Fruit fly (Drosophila melanogaster) whole organism, embryonic: ENCODE data around the gene CG12768.

Experiments used
- BEAF-32 ChIP-seq: fragments of 200-800 bp; sonication (Bioruptor generic); optimal IDR thresholded peaks from 3 replicates; lab custom pipeline; 2017; ENCODE audit warnings: missing biosample characterization, missing genetic modification characterization, mild to moderate bottlenecking, moderate library complexity, missing genetic modification reagents
- CG10209 ChIP-seq: fragments of 200-800 bp; sonication (Bioruptor generic); optimal IDR thresholded peaks from 3 replicates; lab custom pipeline; 2017; ENCODE audit warnings: missing biosample characterization, mild to moderate bottlenecking, missing genetic modification characterization, missing genetic modification reagents
- CG10366 ChIP-seq: fragments of 200-800 bp; sonication (Bioruptor generic); IDR thresholded peaks from 2 replicates; pipeline ENCODE4 v1.3.6; 2022; ENCODE audit warnings: missing biosample characterization, missing genetic modification characterization
- CG11723 ChIP-seq: fragments of 200-800 bp; sonication (Bioruptor generic); optimal IDR thresholded peaks from 2 replicates; lab custom pipeline; 2017; ENCODE audit warnings: missing biosample characterization, mild to moderate bottlenecking, missing genetic modification characterization
- CG12219 ChIP-seq: fragments of 200-800 bp; sonication (Bioruptor generic); optimal IDR thresholded peaks from 3 replicates; lab custom pipeline; 2018; ENCODE audit warnings: missing biosample characterization, mild to moderate bottlenecking, missing genetic modification characterization
- CG13296 ChIP-seq: fragments of 200-800 bp; sonication (Bioruptor generic); optimal IDR thresholded peaks from 3 replicates; lab custom pipeline; 2018; ENCODE audit warnings: missing biosample characterization, mild to moderate bottlenecking, missing genetic modification characterization
- CG15514 ChIP-seq: fragments of 200-800 bp; sonication (Bioruptor generic); optimal IDR thresholded peaks from 3 replicates; lab custom pipeline; 2017; ENCODE audit warnings: missing biosample characterization, missing genetic modification characterization, mild to moderate bottlenecking, moderate library complexity, missing genetic modification reagents
- CG16863 ChIP-seq: fragments of 200-800 bp; sonication (Bioruptor generic); optimal IDR thresholded peaks from 3 replicates; lab custom pipeline; 2016; ENCODE audit warnings: missing biosample characterization, missing genetic modification characterization
- CG18476 ChIP-seq: fragments of 200-800 bp; sonication (Bioruptor generic); optimal IDR thresholded peaks from 2 replicates; lab custom pipeline; 2016; ENCODE audit warnings: missing biosample characterization, mild to moderate bottlenecking, missing genetic modification characterization
- CG2712 ChIP-seq: fragments of 200-800 bp; optimal IDR thresholded peaks from 3 replicates; lab custom pipeline; 2019; ENCODE audit warnings: missing biosample characterization, mild to moderate bottlenecking, missing genetic modification characterization, moderate library complexity
- CG34422 ChIP-seq: fragments of 200-800 bp; sonication (Bioruptor generic); IDR thresholded peaks from 3 replicates; pipeline ENCODE4 v1.3.6; 2022; ENCODE audit warnings: missing biosample characterization, missing genetic modification characterization
- CG4424 ChIP-seq: fragments of 200-800 bp; sonication (Bioruptor generic); optimal IDR thresholded peaks from 3 replicates; lab custom pipeline; 2016; ENCODE audit warnings: missing biosample characterization, missing genetic modification characterization
- CG4617 ChIP-seq: fragments of 200-800 bp; sonication (Bioruptor generic); optimal IDR thresholded peaks from 3 replicates; lab custom pipeline; 2016; ENCODE audit warnings: missing biosample characterization, missing genetic modification characterization, borderline replicate concordance
- CG6175 ChIP-seq: fragments of 200-800 bp; sonication (Bioruptor generic); IDR thresholded peaks from 3 replicates; pipeline ENCODE4 v1.3.6; 2022; ENCODE audit warnings: missing biosample characterization, missing genetic modification characterization
- CG6689 ChIP-seq: fragments of 200-800 bp; sonication (Bioruptor generic); IDR thresholded peaks from 2 replicates; pipeline ENCODE4 v1.3.6; 2022; ENCODE audit warnings: missing biosample characterization, missing genetic modification characterization
- CG7745 ChIP-seq: fragments of 200-800 bp; sonication (Bioruptor generic); optimal IDR thresholded peaks from 2 replicates; lab custom pipeline; 2018; ENCODE audit warnings: missing biosample characterization, mild to moderate bottlenecking, missing genetic modification characterization, moderate library complexity
- CG8290 ChIP-seq, 3 experiments: fragments of 200-800 bp; sonication (Bioruptor generic); optimal IDR thresholded peaks; 2 replicates each; lab custom pipeline; 2016 to 2019; ENCODE audit warnings: missing biosample characterization in 3 of 3, missing genetic modification characterization in 3 of 3, mild to moderate bottlenecking in 2 of 3, moderate library complexity in 1 of 3
- CG8924 ChIP-seq: fragments of 200-800 bp; optimal IDR thresholded peaks from 3 replicates; lab custom pipeline; 2019; ENCODE audit warnings: missing biosample characterization, mild to moderate bottlenecking, missing genetic modification characterization, moderate library complexity
- CrebB ChIP-seq: fragments of 200-800 bp; sonication (Bioruptor generic); optimal IDR thresholded peaks from 3 replicates; lab custom pipeline; 2018; ENCODE audit warnings: missing biosample characterization, mild to moderate bottlenecking, missing genetic modification characterization
- Dad ChIP-seq: fragments of 200-800 bp; sonication (Bioruptor generic); optimal IDR thresholded peaks from 3 replicates; lab custom pipeline; 2016; ENCODE audit warnings: missing biosample characterization, missing genetic modification characterization
- E2f2 ChIP-seq: fragments of 200-800 bp; sonication (Bioruptor generic); IDR thresholded peaks from 2 replicates; pipeline ENCODE4 v1.3.6; 2022; ENCODE audit warnings: missing biosample characterization, missing genetic modification characterization
- Eip74EF ChIP-seq, 2 experiments: fragments of 200-800 bp in 1 of 2; fragments of >200 bp in 1 of 2; sonication (Bioruptor generic) in 1 of 2; optimal IDR thresholded peaks; 2 replicates each; lab custom pipeline; 2017 to 2019; ENCODE audit warnings: missing biosample characterization in 2 of 2, missing genetic modification characterization in 2 of 2, mild to moderate bottlenecking in 1 of 2, moderate library complexity in 1 of 2
- Gsc ChIP-seq: fragments of 200-800 bp; sonication (Bioruptor generic); IDR thresholded peaks from 2 replicates; pipeline ENCODE4 v1.3.6; 2022; ENCODE audit warnings: missing biosample characterization, missing genetic modification characterization
- H15 ChIP-seq: fragments of 200-800 bp; sonication (Bioruptor generic); IDR thresholded peaks from 3 replicates; pipeline ENCODE4 v1.3.6; 2022; ENCODE audit warnings: missing biosample characterization, missing genetic modification characterization
- Jarid2 ChIP-seq: fragments of 200-800 bp; sonication (Bioruptor generic); optimal IDR thresholded peaks from 3 replicates; lab custom pipeline; 2017; ENCODE audit warnings: mild to moderate bottlenecking, missing biosample characterization, missing genetic modification reagents, missing genetic modification characterization
- MBD-R2 ChIP-seq: fragments of 200-800 bp; sonication (Bioruptor generic); IDR thresholded peaks from 2 replicates; pipeline ENCODE4 v1.3.6; 2022; ENCODE audit warnings: missing biosample characterization, missing genetic modification characterization
- NK7.1 ChIP-seq: fragments of 200-800 bp; sonication (Bioruptor generic); optimal IDR thresholded peaks from 3 replicates; lab custom pipeline; 2016; ENCODE audit warnings: missing biosample characterization, missing genetic modification characterization
- Optix ChIP-seq: fragments of 200-800 bp; sonication (Bioruptor generic); IDR thresholded peaks from 3 replicates; pipeline ENCODE4 v1.3.6; 2022; ENCODE audit warnings: missing biosample characterization, missing genetic modification characterization
- Usf ChIP-seq: fragments of 200-800 bp; sonication (Bioruptor generic); optimal IDR thresholded peaks from 2 replicates; lab custom pipeline; 2017; ENCODE audit warnings: missing genotype, missing biosample characterization, missing genetic modification characterization
- al ChIP-seq: fragments of 200-800 bp; sonication (Bioruptor generic); IDR thresholded peaks from 2 replicates; pipeline ENCODE4 v1.3.6; 2022; ENCODE audit warnings: missing biosample characterization, missing genetic modification characterization
- aop ChIP-seq: fragments of 200-800 bp; sonication (Bioruptor generic); IDR thresholded peaks from 2 replicates; pipeline ENCODE4 v1.3.6; 2022; ENCODE audit warnings: missing biosample characterization, missing genetic modification characterization
- bowl ChIP-seq: fragments of 200-800 bp; sonication (Bioruptor generic); IDR thresholded peaks from 2 replicates; pipeline ENCODE4 v1.3.6; 2022; ENCODE audit warnings: missing biosample characterization, missing genetic modification characterization
- caup ChIP-seq: fragments of 200-800 bp; sonication (Bioruptor generic); optimal IDR thresholded peaks from 3 replicates; lab custom pipeline; 2017; ENCODE audit warnings: missing biosample characterization, mild to moderate bottlenecking, missing genetic modification characterization, moderate library complexity; ENCODE audit not compliant: severe bottlenecking
- chinmo ChIP-seq: fragments of 200-800 bp; sonication (Bioruptor generic); IDR thresholded peaks from 4 replicates; pipeline ENCODE4 v1.3.6; 2022; ENCODE audit warnings: missing biosample characterization, missing genetic modification characterization; ENCODE audit not compliant: partially characterized antibody
- cwo ChIP-seq: fragments of 200-800 bp; sonication (Bioruptor generic); optimal IDR thresholded peaks from 3 replicates; lab custom pipeline; 2017; ENCODE audit warnings: missing biosample characterization, missing genetic modification characterization, mild to moderate bottlenecking, moderate library complexity, missing genetic modification reagents
- fu2 ChIP-seq: fragments of 200-800 bp; sonication (Bioruptor generic); optimal IDR thresholded peaks from 2 replicates; lab custom pipeline; 2016; ENCODE audit warnings: missing biosample characterization, missing genetic modification characterization
- gfzf ChIP-seq: fragments of 200-800 bp; sonication (Bioruptor generic); optimal IDR thresholded peaks from 2 replicates; lab custom pipeline; 2016; ENCODE audit warnings: missing biosample characterization, mild to moderate bottlenecking, missing genetic modification characterization, moderate library complexity
- klu ChIP-seq: fragments of 200-800 bp; sonication (Bioruptor generic); IDR thresholded peaks from 2 replicates; pipeline ENCODE4 v1.3.6; 2022; ENCODE audit warnings: missing biosample characterization, missing genetic modification characterization
- knrl ChIP-seq: fragments of 200-800 bp; sonication (Bioruptor generic); IDR thresholded peaks from 3 replicates; pipeline ENCODE4 v1.3.6; 2022; ENCODE audit warnings: missing biosample characterization, missing genetic modification characterization; ENCODE audit not compliant: partially characterized antibody
- nerfin-1 ChIP-seq: fragments of 200-800 bp; sonication (Bioruptor generic); optimal IDR thresholded peaks from 3 replicates; lab custom pipeline; 2019; ENCODE audit warnings: missing biosample characterization, mild to moderate bottlenecking, missing genetic modification characterization, moderate library complexity
- rib ChIP-seq: fragments of 200-800 bp; sonication (Bioruptor generic); IDR thresholded peaks from 2 replicates; pipeline ENCODE4 v1.3.6; 2022; ENCODE audit warnings: missing biosample characterization, missing genetic modification characterization
- sna ChIP-seq: fragments of 200-800 bp; sonication (Bioruptor generic); IDR thresholded peaks from 2 replicates; pipeline ENCODE4 v1.3.6; 2022; ENCODE audit warnings: missing biosample characterization, missing genetic modification characterization; ENCODE audit not compliant: partially characterized antibody
- sob ChIP-seq: fragments of 200-800 bp; sonication (Bioruptor generic); IDR thresholded peaks from 2 replicates; pipeline ENCODE4 v1.3.6; 2022; ENCODE audit warnings: missing biosample characterization, missing genetic modification characterization
- sqz ChIP-seq: fragments of 200-800 bp; sonication (Bioruptor generic); optimal IDR thresholded peaks from 3 replicates; lab custom pipeline; 2018; ENCODE audit warnings: missing biosample characterization, mild to moderate bottlenecking, missing genetic modification characterization
- tin ChIP-seq: fragments of 200-800 bp; sonication (Bioruptor generic); optimal IDR thresholded peaks from 3 replicates; lab custom pipeline; 2016; ENCODE audit warnings: missing biosample characterization, missing genetic modification characterization
- toy ChIP-seq: fragments of 200-800 bp; sonication (Bioruptor generic); IDR thresholded peaks from 2 replicates; pipeline ENCODE4 v1.3.6; 2022; ENCODE audit warnings: missing biosample characterization, missing genetic modification characterization
- vnd ChIP-seq: fragments of 200-800 bp; sonication (Bioruptor generic); IDR thresholded peaks from 3 replicates; pipeline ENCODE4 v1.3.6; 2022; ENCODE audit warnings: missing biosample characterization, missing genetic modification characterization; ENCODE audit not compliant: partially characterized antibody
- zen2 ChIP-seq: fragments of 200-800 bp; sonication (Bioruptor generic); IDR thresholded peaks from 3 replicates; pipeline ENCODE4 v1.3.6; 2022; ENCODE audit warnings: missing biosample characterization, missing genetic modification characterization; ENCODE audit not compliant: partially characterized antibody
- zfh2 ChIP-seq: fragments of 200-800 bp; sonication (Bioruptor generic); optimal IDR thresholded peaks from 2 replicates; lab custom pipeline; 2016; ENCODE audit warnings: missing biosample characterization, missing genetic modification characterization

The CG12768 gene

dm6 chr3L:22871845-22872361 lies 38.4 kb upstream of the CG12768 start, which contains the start of the genes CG11109 and Arf1 (continued):
- TF ChIP-seq Eip74EF (GFP tag; optimal IDR thresholded peaks at IDR 0.05; lab: Kevin White, UChicago) (no peak), vnd (GFP tag; lab: Robert Waterston, UW) (peak; percentile 59), Jarid2 (GFP tag; lab: Kevin White, UChicago) (no peak), nerfin-1 (peak; percentile 29), CG18476 (no peak), Optix (GFP tag; lab: Robert Waterston, UW) (no peak), caup (GFP tag; lab: Kevin White, UChicago) (no peak), CG15514 (GFP tag; lab: Kevin White, UChicago) (peak; percentile 90), CG34422 (GFP tag; lab: Robert Waterston, UW) (0 out of 3 replicates have a peak, but pooled peaks have one; percentile 22), CG6175 (no peak), H15 (GFP tag; lab: Robert Waterston, UW) (no peak), CG13296 (GFP tag; lab: Kevin White, UChicago) (peak; percentile 23), CrebB (peak; percentile 36), Gsc (GFP tag; lab: Robert Waterston, UW) (no peak), CG4424 (GFP tag; lab: Kevin White, UChicago) (no peak), al (no peak), E2f2 (GFP tag; lab: Robert Waterston, UW) (peak; percentile 61), CG12219 (GFP tag; lab: Kevin White, UChicago) (peak; percentile 0), CG2712 (tag; lab: Kevin White, UChicago) (peak; percentile 13), MBD-R2 (GFP tag; lab: Robert Waterston, UW) (peak; percentile 76), rib (no peak), cwo (GFP tag; lab: Kevin White, UChicago) (no peak), bowl (no peak), CG10209 (GFP tag; lab: Kevin White, UChicago) (no peak), fu2 (GFP tag; lab: Kevin White, UChicago) (no peak), CG8290 (GFP tag; optimal IDR thresholded peaks at IDR 0.05; lab: Kevin White, UChicago) (no peak), CG8290 (tag; optimal IDR thresholded peaks at IDR 0.05; lab: Kevin White, UChicago) (peak in 1 of 2 experiments; percentile 76), CG10366 (GFP tag; lab: Robert Waterston, UW) (no peak), zfh2 (GFP tag; lab: Kevin White, UChicago) (no peak), gfzf (GFP tag; lab: Kevin White, UChicago) (peak; percentile 7), CG16863 (no peak), klu (GFP tag; lab: Robert Waterston, UW) (no peak), BEAF-32 (GFP tag; lab: Kevin White, UChicago) (peak; percentile 76), CG4617 (GFP tag; lab: Kevin White, UChicago) (peak; percentile 58), chinmo (GFP tag; lab: Robert Waterston, UW) (peak; percentile 80), sna (GFP tag; lab: Robert Waterston, UW) (peak; percentile 13), CG6689 (no peak), Usf (GFP tag; lab: Kevin White, UChicago) (no peak), CG8924 (tag; lab: Kevin White, UChicago) (peak; percentile 30), CG11723 (no peak), zen2 (GFP tag; lab: Robert Waterston, UW) (peak; percentile 61), NK7.1 (GFP tag; lab: Kevin White, UChicago) (no peak), aop (GFP tag; lab: Robert Waterston, UW) (0 out of 2 replicates have a peak, but pooled peaks have one; percentile 37), toy (GFP tag; lab: Robert Waterston, UW) (no peak), sob (GFP tag; lab: Robert Waterston, UW) (no peak), Dad (GFP tag; lab: Kevin White, UChicago) (no peak), knrl (GFP tag; lab: Robert Waterston, UW) (peak; percentile 62), tin (GFP tag; lab: Kevin White, UChicago) (no peak), sqz (GFP tag; lab: Kevin White, UChicago) (peak; percentile 7), CG7745 (tag; lab: Kevin White, UChicago) (no peak)
